Worm (Caenorhabditis elegans) whole organism, L4 larva: Measurements from ENCODE around the gene rsp-5.

Source experiments
- egl-27 ChIP-seq: sonication (generic microtip); optimal IDR thresholded peaks from 3 replicates; lab custom pipeline; 2017; ENCODE audit warnings: missing biosample characterization, missing genetic modification reagents, missing genetic modification characterization
- fos-1 ChIP-seq: fragments of 150-350 bp; optimal IDR thresholded peaks from 2 replicates; lab custom pipeline; 2014; ENCODE audit warnings: missing biosample characterization, missing genetic modification characterization
- hlh-30 ChIP-seq: sonication (generic microtip); optimal IDR thresholded peaks from 2 replicates; lab custom pipeline; 2017; ENCODE audit warnings: antibody characterized with exemption, mild to moderate bottlenecking, missing genetic modification characterization, missing compliant biosample characterization; ENCODE audit not compliant: insufficient read depth
- madf-5 ChIP-seq, 2 experiments: fragments of 200-800 bp; sonication (Bioruptor generic); IDR thresholded peaks; 2 replicates each; pipeline ENCODE4 v1.3.6; 2022; ENCODE audit warnings: missing compliant biosample characterization in 2 of 2, missing genetic modification characterization in 2 of 2
- nhr-11 ChIP-seq: fragments of 150-350 bp; optimal IDR thresholded peaks from 2 replicates; lab custom pipeline; 2014; ENCODE audit warnings: missing biosample characterization, missing genetic modification characterization
- skn-1 ChIP-seq: fragments of 150-350 bp; optimal IDR thresholded peaks from 2 replicates; lab custom pipeline; 2014; ENCODE audit warnings: missing biosample characterization, missing genetic modification characterization
- snpc-4 ChIP-seq: fragments of 150-350 bp; optimal IDR thresholded peaks from 2 replicates; lab custom pipeline; 2014; ENCODE audit warnings: missing biosample characterization, missing genetic modification characterization
- vab-7 ChIP-seq: fragments of 200-800 bp; sonication (Bioruptor generic); IDR thresholded peaks from 2 replicates; pipeline ENCODE4 v1.3.6; 2022; ENCODE audit warnings: missing genetic modification reagents, missing genetic modification characterization, missing compliant biosample characterization

DNA sequence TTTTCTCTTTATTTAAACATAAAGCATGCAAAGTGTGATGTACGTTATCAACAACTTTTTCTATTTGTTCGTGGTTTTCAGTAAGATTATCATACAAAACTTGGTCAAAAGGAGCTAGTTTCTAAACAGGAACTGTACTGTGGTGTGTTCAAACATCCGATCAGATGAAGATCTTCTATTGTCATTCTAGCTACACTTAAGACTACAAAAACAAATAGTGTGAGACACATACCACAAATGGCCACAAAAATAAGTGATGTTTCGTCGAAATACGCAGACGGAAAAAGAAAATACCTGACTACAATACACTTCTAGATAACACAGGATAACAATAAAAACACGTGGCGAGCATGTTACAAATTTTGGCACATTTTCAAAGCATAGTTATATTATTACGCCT, 41.3 kb upstream of the rsp-5 start:
- TF ChIP-seq fos-1: no peak
- TF ChIP-seq hlh-30: peak; percentile 24
- no peak for TF ChIP-seq madf-5 (GFP tag; IDR thresholded peaks at IDR 0.05; lab: Robert Waterston, UW)
- TF ChIP-seq nhr-11: no peak
- no peak for TF ChIP-seq vab-7 (GFP tag; lab: Robert Waterston, UW)
- no peak for TF ChIP-seq skn-1
- TF ChIP-seq snpc-4 (tag; lab: Kevin White, UChicago): no peak
- no peak for TF ChIP-seq egl-27 (tag; lab: Kevin White, UChicago)
